Fruit fly (Drosophila melanogaster) whole organism, adult: Measurements from ENCODE around the gene CG9452.
"Not testable (repeated sequence)": the region's sequence is repeated elsewhere in the genome, so short reads cannot be mapped to it uniquely, and the experiment has no call there.

Experiments
- CG11617 ChIP-seq: fragments of 200-800 bp; sonication (Bioruptor generic); optimal IDR thresholded peaks from 2 replicates; lab custom pipeline; 2017; ENCODE audit warnings: mild to moderate bottlenecking, missing biosample characterization, missing genetic modification reagents, missing genetic modification characterization
- CG14711 ChIP-seq: fragments of 200-800 bp; sonication (Bioruptor generic); optimal IDR thresholded peaks from 2 replicates; lab custom pipeline; 2018; ENCODE audit warnings: missing biosample characterization, mild to moderate bottlenecking, missing genetic modification characterization, moderate library complexity
- CG7045 ChIP-seq: fragments of 200-800 bp; sonication (Bioruptor generic); optimal IDR thresholded peaks from 2 replicates; lab custom pipeline; 2017; ENCODE audit warnings: missing biosample characterization, mild to moderate bottlenecking, missing genetic modification characterization
- cnc ChIP-seq, 2 experiments: fragments of >200 bp; optimal IDR thresholded peaks; 2 replicates each; lab custom pipeline; 2017
- kay ChIP-seq: fragments of 200-800 bp; sonication (Bioruptor generic); peaks from one replicate; lab custom pipeline; 2016; ENCODE audit warnings: missing biosample characterization, missing genetic modification characterization, borderline replicate concordance
- ovo ChIP-seq: fragments of 200-800 bp; sonication (Bioruptor generic); optimal IDR thresholded peaks from 2 replicates; lab custom pipeline; 2016; ENCODE audit warnings: missing biosample characterization, missing genetic modification characterization

DNA sequence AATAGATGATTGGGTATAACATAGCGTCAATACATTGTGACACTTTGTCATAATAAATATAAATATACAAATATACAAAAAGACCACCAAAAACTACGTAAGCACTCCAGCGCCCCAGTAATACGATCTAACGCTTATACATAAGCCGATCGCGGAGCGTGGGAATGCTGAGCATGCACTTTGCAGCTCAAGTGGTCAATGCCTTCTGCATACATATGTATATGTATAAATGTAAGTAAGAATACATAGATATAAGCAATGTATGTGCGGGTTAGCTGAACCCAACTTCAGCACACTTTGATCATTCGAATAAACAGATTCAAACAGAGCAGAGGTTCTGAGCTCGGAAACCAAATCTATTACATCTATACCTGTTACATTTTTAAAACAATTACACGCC is 16.4 kb downstream of the CG9452 start, which contains the start of gene CG32212:
- TF ChIP-seq ovo (GFP tag; lab: Kevin White, UChicago); kay (GFP tag; lab: Kevin White, UChicago); CG14711 (tag; lab: Kevin White, UChicago); CG11617; cnc (optimal IDR thresholded peaks at IDR 0.05; lab: Kevin White, UChicago); CG7045 (GFP tag; lab: Kevin White, UChicago): not testable (repeated sequence)
